Fruit fly (Drosophila melanogaster) whole organism, embryonic: ENCODE data around the gene mRpL24.

Experiments
- Abd-B ChIP-seq: fragments of 200-800 bp; sonication (Bioruptor generic); optimal IDR thresholded peaks from 2 replicates; lab custom pipeline; 2018; ENCODE audit warnings: missing biosample characterization, mild to moderate bottlenecking, missing genetic modification characterization, moderate library complexity
- CG10267 ChIP-seq: fragments of 200-800 bp; sonication (Bioruptor generic); optimal IDR thresholded peaks from 2 replicates; lab custom pipeline; 2018; ENCODE audit warnings: missing biosample characterization, mild to moderate bottlenecking, missing genetic modification characterization, moderate library complexity
- CG11456 ChIP-seq: fragments of 200-800 bp; sonication (Bioruptor generic); IDR thresholded peaks from 3 replicates; pipeline ENCODE4 v1.3.6; 2022; ENCODE audit warnings: missing biosample characterization, missing genetic modification characterization
- CG12219 ChIP-seq: fragments of 200-800 bp; sonication (Bioruptor generic); optimal IDR thresholded peaks from 3 replicates; lab custom pipeline; 2018; ENCODE audit warnings: missing biosample characterization, mild to moderate bottlenecking, missing genetic modification characterization
- CG13287 ChIP-seq: fragments of 200-800 bp; sonication (Bioruptor generic); IDR thresholded peaks from 2 replicates; pipeline ENCODE4 v1.3.6; 2022; ENCODE audit warnings: missing biosample characterization, missing genetic modification characterization; ENCODE audit not compliant: partially characterized antibody
- CG13894 ChIP-seq: fragments of 200-800 bp; sonication (Bioruptor generic); optimal IDR thresholded peaks from 3 replicates; lab custom pipeline; 2018; ENCODE audit warnings: missing biosample characterization, mild to moderate bottlenecking, missing genetic modification characterization, moderate library complexity
- CG14441 ChIP-seq: fragments of 200-800 bp; sonication (Bioruptor generic); IDR thresholded peaks from 2 replicates; pipeline ENCODE4 v1.3.6; 2022; ENCODE audit warnings: missing biosample characterization, missing genetic modification characterization
- CG15073 ChIP-seq: fragments of 200-800 bp; sonication (Bioruptor generic); optimal IDR thresholded peaks from 2 replicates; lab custom pipeline; 2016; ENCODE audit warnings: missing biosample characterization, missing genetic modification characterization
- CG1529 ChIP-seq: fragments of 200-800 bp; sonication (Bioruptor generic); optimal IDR thresholded peaks from 3 replicates; lab custom pipeline; 2018; ENCODE audit warnings: missing biosample characterization, missing genetic modification characterization
- CG15479 ChIP-seq: fragments of 200-800 bp; sonication (Bioruptor generic); optimal IDR thresholded peaks from 3 replicates; lab custom pipeline; 2019; ENCODE audit warnings: missing biosample characterization, mild to moderate bottlenecking, missing genetic modification characterization, moderate library complexity
- CG15601 ChIP-seq: fragments of 200-800 bp; sonication (Bioruptor generic); optimal IDR thresholded peaks from 3 replicates; lab custom pipeline; 2019; ENCODE audit warnings: missing biosample characterization, mild to moderate bottlenecking, missing genetic modification characterization, moderate library complexity
- CG1647 ChIP-seq: fragments of 200-800 bp; sonication (Bioruptor generic); optimal IDR thresholded peaks from 3 replicates; lab custom pipeline; 2016; ENCODE audit warnings: missing biosample characterization, missing genetic modification characterization
- CG1792 ChIP-seq: fragments of 200-800 bp; sonication (Bioruptor generic); optimal IDR thresholded peaks from 2 replicates; lab custom pipeline; 2016; ENCODE audit warnings: missing biosample characterization, missing genetic modification characterization
- CG32767 ChIP-seq: fragments of 200-800 bp; sonication (Bioruptor generic); IDR thresholded peaks from 2 replicates; pipeline ENCODE4 v1.3.6; 2022; ENCODE audit warnings: missing biosample characterization, missing genetic modification characterization
- CG34422 ChIP-seq: fragments of 200-800 bp; sonication (Bioruptor generic); IDR thresholded peaks from 3 replicates; pipeline ENCODE4 v1.3.6; 2022; ENCODE audit warnings: missing biosample characterization, missing genetic modification characterization
- CG3847 ChIP-seq: fragments of 200-800 bp; sonication (Bioruptor generic); IDR thresholded peaks from 2 replicates; pipeline ENCODE4 v1.3.6; 2022; ENCODE audit warnings: missing biosample characterization, missing genetic modification characterization
- CG4820 ChIP-seq: fragments of 200-800 bp; sonication (Bioruptor generic); optimal IDR thresholded peaks from 3 replicates; lab custom pipeline; 2016; ENCODE audit warnings: missing biosample characterization, missing genetic modification characterization
- CG6254 ChIP-seq: fragments of 200-800 bp; sonication (Bioruptor generic); optimal IDR thresholded peaks from 3 replicates; lab custom pipeline; 2017; ENCODE audit warnings: mild to moderate bottlenecking, missing biosample characterization, missing genetic modification reagents, missing genetic modification characterization
- CG6791 ChIP-seq: fragments of 200-800 bp; sonication (Bioruptor generic); IDR thresholded peaks from 3 replicates; pipeline ENCODE4 v1.3.6; 2022; ENCODE audit warnings: missing biosample characterization, missing genetic modification characterization; ENCODE audit not compliant: partially characterized antibody
- CG7928 ChIP-seq: fragments of 200-800 bp; sonication (Bioruptor generic); optimal IDR thresholded peaks from 2 replicates; lab custom pipeline; 2017; ENCODE audit warnings: missing biosample characterization, mild to moderate bottlenecking, missing genetic modification characterization
- CG8290 ChIP-seq, 3 experiments: fragments of 200-800 bp; sonication (Bioruptor generic); optimal IDR thresholded peaks; 2 replicates each; lab custom pipeline; 2016 to 2019; ENCODE audit warnings: missing biosample characterization in 3 of 3, missing genetic modification characterization in 3 of 3, mild to moderate bottlenecking in 2 of 3, moderate library complexity in 1 of 3
- CG8765 ChIP-seq: fragments of 200-800 bp; sonication (Bioruptor generic); IDR thresholded peaks from 2 replicates; pipeline ENCODE4 v1.3.6; 2022; ENCODE audit warnings: missing biosample characterization, missing genetic modification characterization
- CG9727 ChIP-seq: fragments of 200-800 bp; sonication (Bioruptor generic); optimal IDR thresholded peaks from 3 replicates; lab custom pipeline; 2017; ENCODE audit warnings: missing biosample characterization, mild to moderate bottlenecking, missing genetic modification characterization
- Dek ChIP-seq: fragments of 200-800 bp; sonication (Bioruptor generic); optimal IDR thresholded peaks from 3 replicates; lab custom pipeline; 2019; ENCODE audit warnings: missing biosample characterization, mild to moderate bottlenecking, missing genetic modification characterization, moderate library complexity
- Meics ChIP-seq: fragments of 200-800 bp; sonication (Bioruptor generic); optimal IDR thresholded peaks from 2 replicates; lab custom pipeline; 2017; ENCODE audit warnings: missing biosample characterization, mild to moderate bottlenecking, missing genetic modification characterization
- NFAT ChIP-seq: fragments of 200-800 bp; sonication (Bioruptor generic); IDR thresholded peaks from 2 replicates; pipeline ENCODE4 v1.3.6; 2022; ENCODE audit warnings: missing biosample characterization, missing genetic modification characterization
- Neu2 ChIP-seq: fragments of 200-800 bp; sonication (Bioruptor generic); optimal IDR thresholded peaks from 3 replicates; lab custom pipeline; 2016; ENCODE audit warnings: missing biosample characterization, missing genetic modification characterization, borderline replicate concordance
- PHDP ChIP-seq: fragments of 200-800 bp; sonication (Bioruptor generic); optimal IDR thresholded peaks from 3 replicates; lab custom pipeline; 2018; ENCODE audit warnings: missing biosample characterization, mild to moderate bottlenecking, missing genetic modification characterization, moderate library complexity
- abd-A ChIP-seq: fragments of 200-800 bp; sonication (Bioruptor generic); optimal IDR thresholded peaks from 3 replicates; lab custom pipeline; 2019; ENCODE audit warnings: missing biosample characterization, mild to moderate bottlenecking, missing genetic modification characterization, moderate library complexity
- az2 ChIP-seq: fragments of 200-800 bp; sonication (Bioruptor generic); optimal IDR thresholded peaks from 3 replicates; lab custom pipeline; 2016; ENCODE audit warnings: missing biosample characterization, missing genetic modification characterization
- cato ChIP-seq: fragments of 200-800 bp; sonication (Bioruptor generic); optimal IDR thresholded peaks from 2 replicates; lab custom pipeline; 2016; ENCODE audit warnings: missing biosample characterization, missing genetic modification characterization, borderline replicate concordance
- corto ChIP-seq: fragments of 200-800 bp; sonication (Bioruptor generic); optimal IDR thresholded peaks from 2 replicates; lab custom pipeline; 2016; ENCODE audit warnings: missing biosample characterization, mild to moderate bottlenecking, missing genetic modification characterization, moderate library complexity
- dimm ChIP-seq: fragments of 200-800 bp; sonication (Bioruptor generic); IDR thresholded peaks from 2 replicates; pipeline ENCODE4 v1.3.6; 2022; ENCODE audit warnings: missing biosample characterization, missing genetic modification characterization
- fd102C ChIP-seq: fragments of 200-800 bp; sonication (Bioruptor generic); optimal IDR thresholded peaks from 2 replicates; lab custom pipeline; 2018; ENCODE audit warnings: missing biosample characterization, mild to moderate bottlenecking, missing genetic modification characterization, moderate library complexity
- gsb ChIP-seq: fragments of 200-800 bp; sonication (Bioruptor generic); IDR thresholded peaks from 2 replicates; pipeline ENCODE4 v1.3.6; 2022; ENCODE audit warnings: missing biosample characterization, missing genetic modification characterization
- ind ChIP-seq: fragments of 200-800 bp; sonication (Bioruptor generic); optimal IDR thresholded peaks from 3 replicates; lab custom pipeline; 2016; ENCODE audit warnings: missing biosample characterization, missing genetic modification characterization
- kay ChIP-seq: fragments of 200-800 bp; sonication (Bioruptor generic); optimal IDR thresholded peaks from 2 replicates; lab custom pipeline; 2016; ENCODE audit warnings: missing biosample characterization, missing genetic modification characterization
- mld ChIP-seq: fragments of 200-800 bp; sonication (Bioruptor generic); IDR thresholded peaks from 3 replicates; pipeline ENCODE4 v1.3.6; 2022; ENCODE audit warnings: missing biosample characterization, missing genetic modification characterization; ENCODE audit not compliant: partially characterized antibody
- nom ChIP-seq: fragments of 200-800 bp; sonication (Bioruptor generic); optimal IDR thresholded peaks from 2 replicates; lab custom pipeline; 2017; ENCODE audit warnings: missing biosample characterization, missing genetic modification characterization, mild to moderate bottlenecking, moderate library complexity, missing genetic modification reagents
- onecut ChIP-seq: fragments of 200-800 bp; sonication (Bioruptor generic); IDR thresholded peaks from 2 replicates; pipeline ENCODE4 v1.3.6; 2022; ENCODE audit warnings: missing biosample characterization, missing genetic modification characterization
- pzg ChIP-seq: fragments of 200-800 bp; sonication (Bioruptor generic); optimal IDR thresholded peaks from 3 replicates; lab custom pipeline; 2018; ENCODE audit warnings: missing biosample characterization, mild to moderate bottlenecking, missing genetic modification characterization, moderate library complexity
- tap ChIP-seq: fragments of 200-800 bp; optimal IDR thresholded peaks from 3 replicates; lab custom pipeline; 2019; ENCODE audit warnings: missing biosample characterization, mild to moderate bottlenecking, missing genetic modification characterization, moderate library complexity
- tgo ChIP-seq: fragments of 200-800 bp; sonication (Bioruptor generic); IDR thresholded peaks from 3 replicates; pipeline ENCODE4 v1.3.6; 2022; ENCODE audit warnings: missing biosample characterization, missing genetic modification characterization
- tup ChIP-seq: fragments of 200-800 bp; sonication (Bioruptor generic); optimal IDR thresholded peaks from 2 replicates; lab custom pipeline; 2016; ENCODE audit warnings: missing biosample characterization, mild to moderate bottlenecking, missing genetic modification characterization, moderate library complexity
- tx ChIP-seq: fragments of 200-800 bp; sonication (Bioruptor generic); optimal IDR thresholded peaks from 2 replicates; lab custom pipeline; 2016; ENCODE audit warnings: missing biosample characterization, missing genetic modification characterization
- vvl ChIP-seq: fragments of 200-800 bp; sonication (Bioruptor generic); IDR thresholded peaks from 2 replicates; pipeline ENCODE4 v1.3.6; 2022; ENCODE audit warnings: missing biosample characterization, missing genetic modification characterization
- wdn ChIP-seq: fragments of 200-800 bp; sonication (Bioruptor generic); IDR thresholded peaks from 2 replicates; pipeline ENCODE4 v1.3.6; 2022; ENCODE audit warnings: missing biosample characterization, missing genetic modification characterization
- zen2 ChIP-seq: fragments of 200-800 bp; sonication (Bioruptor generic); IDR thresholded peaks from 3 replicates; pipeline ENCODE4 v1.3.6; 2022; ENCODE audit warnings: missing biosample characterization, missing genetic modification characterization; ENCODE audit not compliant: partially characterized antibody
- zfh2 ChIP-seq: fragments of 200-800 bp; sonication (Bioruptor generic); optimal IDR thresholded peaks from 2 replicates; lab custom pipeline; 2016; ENCODE audit warnings: missing biosample characterization, missing genetic modification characterization

The mRpL24 gene

dm6 chr2L:4976988-4977551 is 31.9 kb upstream of the mRpL24 start, which contains the start of the genes Gmd and CG3792 (continued):
- TF ChIP-seq onecut (peak; percentile 89), mld (GFP tag; lab: Robert Waterston, UW) (peak; percentile 61; the same call in 1 of the 3 replicates), CG8765 (peak; percentile 93), tap (peak; percentile 88), CG14441 (peak; percentile 96), NFAT (GFP tag; lab: Robert Waterston, UW) (peak; percentile 94), CG1792 (GFP tag; lab: Kevin White, UChicago) (peak; percentile 82), CG11456 (GFP tag; lab: Robert Waterston, UW) (peak; percentile 96), zfh2 (GFP tag; lab: Kevin White, UChicago) (peak; percentile 89), Dek (tag; lab: Kevin White, UChicago) (peak; percentile 91), CG15479 (peak; percentile 74), CG6254 (GFP tag; lab: Kevin White, UChicago) (peak; percentile 90), CG15073 (GFP tag; lab: Kevin White, UChicago) (peak; percentile 58), fd102C (GFP tag; lab: Kevin White, UChicago) (peak; percentile 42), Neu2 (GFP tag; lab: Kevin White, UChicago) (peak; percentile 36), CG6791 (peak; percentile 76), CG1647 (GFP tag; lab: Kevin White, UChicago) (peak; percentile 90), CG4820 (GFP tag; lab: Kevin White, UChicago) (peak; percentile 95), CG3847 (peak; percentile 97), tgo (GFP tag; lab: Robert Waterston, UW) (peak; percentile 97), CG7928 (GFP tag; lab: Kevin White, UChicago) (peak; percentile 72), kay (GFP tag; lab: Kevin White, UChicago) (peak; percentile 96), CG1529 (GFP tag; lab: Kevin White, UChicago) (peak; percentile 86), CG32767 (GFP tag; lab: Robert Waterston, UW) (peak; percentile 95), pzg (GFP tag; lab: Kevin White, UChicago) (peak; percentile 57), CG13894 (tag; lab: Kevin White, UChicago) (peak; percentile 95), vvl (peak; percentile 98), CG13287 (GFP tag; lab: Robert Waterston, UW) (peak; percentile 92), PHDP (tag; lab: Kevin White, UChicago) (peak; percentile 89), CG9727 (GFP tag; lab: Kevin White, UChicago) (peak; percentile 96), Meics (peak; percentile 96), Abd-B (peak; percentile 86), CG34422 (GFP tag; lab: Robert Waterston, UW) (peak; percentile 98), az2 (GFP tag; lab: Kevin White, UChicago) (peak; percentile 95)
- TF ChIP-seq, all 482 proteins: peak for 441

dm6 chr2L:4973731-4974415 is 28.7 kb upstream of the mRpL24 start, which contains the start of gene mRpL28:
TSS of gene mRpL28 (plus strand) at chr2L:4973976.
- TF ChIP-seq dimm (GFP tag; lab: Robert Waterston, UW) (no peak), ind (GFP tag; lab: Kevin White, UChicago) (no peak), tup (no peak), CG12219 (GFP tag; lab: Kevin White, UChicago) (no peak), tx (GFP tag; lab: Kevin White, UChicago) (no peak), cato (no peak), CG15601 (tag; lab: Kevin White, UChicago) (peak; percentile 21), CG10267 (tag; lab: Kevin White, UChicago) (peak; percentile 29), CG8290 (GFP tag; optimal IDR thresholded peaks at IDR 0.05; lab: Kevin White, UChicago) (no peak), CG8290 (tag; optimal IDR thresholded peaks at IDR 0.05; lab: Kevin White, UChicago) (no peak), abd-A (no peak), zen2 (GFP tag; lab: Robert Waterston, UW) (no peak; the same call in 2 of the 3 replicates), nom (no peak), corto (GFP tag; lab: Kevin White, UChicago) (no peak), gsb (GFP tag; lab: Robert Waterston, UW) (no peak), wdn (GFP tag; lab: Robert Waterston, UW) (no peak)
